Fruit fly (Drosophila melanogaster): ENCODE data around the gene Sol1.

DNA sequence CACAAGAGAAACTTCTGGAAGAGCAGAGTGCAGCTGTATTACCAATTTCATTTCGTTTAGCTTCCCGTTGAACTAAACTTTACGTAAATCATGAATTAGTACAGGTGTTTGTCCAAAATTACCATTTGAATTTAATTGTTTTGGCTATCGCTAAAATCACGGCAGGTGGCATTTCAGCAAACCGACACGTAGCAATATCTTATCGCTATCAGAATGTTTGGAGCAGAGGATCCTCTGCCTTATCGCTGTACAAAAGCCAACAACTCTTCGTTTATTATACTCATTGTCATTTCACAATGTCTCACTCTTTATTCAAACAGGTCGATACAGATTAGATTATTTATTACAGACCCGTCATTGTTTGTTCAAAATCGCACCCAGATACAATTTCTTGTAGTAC lies 20.2 kb upstream of the Sol1 start:
- TF ChIP-seq CG8478 (optimal IDR thresholded peaks at IDR 0.05) (no peak), CTCF (optimal IDR thresholded peaks at IDR 0.05) (no peak)

All from S2 (cell line).